Worm (Caenorhabditis elegans) whole organism, early embryonic: ENCODE results near the gene ftr-1.
A peak's percentile ranks its signal among the peaks of the same experiment; 100 is the strongest.

Experiments
- B0310.2 ChIP-seq: sonication (generic microtip); optimal IDR thresholded peaks from 2 replicates; lab custom pipeline; 2016; ENCODE audit warnings: mild to moderate bottlenecking, missing genetic modification characterization, missing compliant biosample characterization
- aly-1 ChIP-seq: sonication (generic microtip); optimal IDR thresholded peaks from 2 replicates; lab custom pipeline; 2016; ENCODE audit warnings: missing genetic modification characterization, missing compliant biosample characterization
- ama-1 ChIP-seq: fragments of 150-350 bp; optimal IDR thresholded peaks from 2 replicates; lab custom pipeline; 2014
- ceh-13 ChIP-seq: fragments of 200-800 bp; sonication (Bioruptor generic); optimal IDR thresholded peaks from 2 replicates; lab custom pipeline; 2018; ENCODE audit warnings: mild to moderate bottlenecking, missing genetic modification characterization, missing compliant biosample characterization
- ceh-36 ChIP-seq: sonication (generic microtip); optimal IDR thresholded peaks from 2 replicates; lab custom pipeline; 2016; ENCODE audit warnings: missing genetic modification characterization, inconsistent platforms, missing compliant biosample characterization
- ets-7 ChIP-seq: sonication (generic microtip); optimal IDR thresholded peaks from 2 replicates; lab custom pipeline; 2016; ENCODE audit warnings: missing genotype, missing genetic modification characterization, missing compliant biosample characterization
- flt-1 ChIP-seq: fragments of 200-800 bp; sonication (Bioruptor generic); IDR thresholded peaks from 2 replicates; pipeline ENCODE4 v1.3.6; 2022; ENCODE audit warnings: missing genetic modification characterization, missing compliant biosample characterization
- hmbx-1 ChIP-seq: sonication (generic microtip); optimal IDR thresholded peaks from 2 replicates; lab custom pipeline; 2016; ENCODE audit warnings: mild to moderate bottlenecking, missing genetic modification characterization, missing compliant biosample characterization
- hnd-1 ChIP-seq: sonication (generic microtip); optimal IDR thresholded peaks from 2 replicates; lab custom pipeline; 2016; ENCODE audit warnings: missing genetic modification characterization, missing compliant biosample characterization
- pes-1 ChIP-seq: fragments of 200-800 bp; sonication (Bioruptor generic); IDR thresholded peaks from 2 replicates; pipeline ENCODE4 v1.3.6; 2022; ENCODE audit warnings: missing genetic modification reagents, missing genetic modification characterization, missing compliant biosample characterization
- scrt-1 ChIP-seq: fragments of 200-800 bp; sonication (Bioruptor generic); IDR thresholded peaks from 2 replicates; pipeline ENCODE4 v1.3.6; 2022; ENCODE audit warnings: missing genetic modification characterization, missing compliant biosample characterization
- sea-1 ChIP-seq: fragments of 200-800 bp; sonication (Bioruptor generic); conservative IDR thresholded peaks from 2 replicates; pipeline ENCODE4 v1.3.6; 2022; ENCODE audit warnings: missing genetic modification characterization, missing compliant biosample characterization
- tbx-11 ChIP-seq: fragments of 200-800 bp; sonication (Bioruptor generic); IDR thresholded peaks from 2 replicates; pipeline ENCODE4 v1.3.6; 2022; ENCODE audit warnings: missing genetic modification characterization, missing compliant biosample characterization
- tbx-37 ChIP-seq: fragments of 200-800 bp; sonication (Bioruptor generic); conservative IDR thresholded peaks from 2 replicates; pipeline ENCODE4 v1.3.6; 2022; ENCODE audit warnings: missing genetic modification reagents, missing genetic modification characterization, missing compliant biosample characterization

DNA sequence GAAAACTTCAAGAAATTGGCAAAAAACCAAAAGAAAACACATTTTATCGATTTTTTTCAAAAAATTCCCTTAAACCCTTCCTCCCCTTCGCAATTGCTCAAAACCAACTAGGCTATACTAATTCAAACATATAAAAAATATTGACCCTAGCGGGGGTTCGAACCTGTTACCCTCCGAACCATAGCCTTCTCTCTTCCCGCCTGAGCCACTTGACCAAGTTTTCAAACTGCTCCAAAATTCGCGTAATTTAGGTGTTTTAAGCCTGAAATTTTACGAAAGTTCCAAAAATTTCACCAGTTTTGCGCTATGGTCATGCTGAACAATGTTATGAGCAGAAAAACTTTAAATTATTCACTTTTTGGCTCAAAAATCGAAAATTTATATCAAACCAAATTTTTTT lies 37.7 kb downstream of the ftr-1 start:
- no peak for TF ChIP-seq tbx-37 (GFP tag; lab: Robert Waterston, UW)
- no peak for TF ChIP-seq ceh-13
- peak; percentile 18 for TF ChIP-seq ceh-36 (tag; lab: Kevin White, UChicago)
- TF ChIP-seq ets-7, result no peak
- peak; percentile 29 for TF ChIP-seq ama-1 (lab: Kevin White, UChicago)
- TF ChIP-seq scrt-1, result 0 out of 2 replicates have a peak, but pooled peaks have one; percentile 20
- 0 out of 2 replicates have a peak, but pooled peaks have one; percentile 27 for TF ChIP-seq flt-1 (GFP tag; lab: Robert Waterston, UW)
- no peak for TF ChIP-seq hmbx-1 (tag; lab: Kevin White, UChicago)
- TF ChIP-seq hnd-1 (tag; lab: Kevin White, UChicago), result no peak
- TF ChIP-seq tbx-11 (GFP tag; lab: Robert Waterston, UW), result no peak
- no peak for TF ChIP-seq sea-1 (GFP tag; lab: Robert Waterston, UW)
- TF ChIP-seq B0310.2 (tag; lab: Kevin White, UChicago), result peak; percentile 16
- TF ChIP-seq aly-1, result no peak
- peak; percentile 7; the same call in 1 of the 2 replicates for TF ChIP-seq pes-1 (GFP tag; lab: Robert Waterston, UW)
